Worm (Caenorhabditis elegans) whole organism, L1 larva: ENCODE data around the gene myrf-1.

Experiments used
- ama-1 ChIP-seq: fragments of 150-350 bp; optimal IDR thresholded peaks from 2 replicates; lab custom pipeline; 2014
- blmp-1 ChIP-seq: fragments of 150-350 bp; optimal IDR thresholded peaks from 2 replicates; lab custom pipeline; 2014; ENCODE audit warnings: missing biosample characterization, missing genetic modification characterization
- elt-2 ChIP-seq: sonication (generic microtip); optimal IDR thresholded peaks from 2 replicates; lab custom pipeline; 2016; ENCODE audit warnings: missing genetic modification characterization, mild to moderate bottlenecking, inconsistent platforms, missing compliant biosample characterization, missing genetic modification reagents
- hlh-4 ChIP-seq: sonication (generic microtip); optimal IDR thresholded peaks from 2 replicates; lab custom pipeline; 2016; ENCODE audit warnings: mild to moderate bottlenecking, missing genetic modification characterization, missing compliant biosample characterization
- lin-15B ChIP-seq: fragments of 150-350 bp; sonication (generic microtip); optimal IDR thresholded peaks from 3 replicates; lab custom pipeline; 2014; ENCODE audit warnings: missing biosample characterization, missing genetic modification characterization
- lin-39 ChIP-seq: fragments of 150-350 bp; optimal IDR thresholded peaks from 2 replicates; lab custom pipeline; 2014; ENCODE audit warnings: missing biosample characterization, missing genetic modification reagents, missing genetic modification characterization
- lsy-2 ChIP-seq, 2 experiments: fragments of 150-350 bp; optimal IDR thresholded peaks; 2 replicates each; lab custom pipeline; 2014; ENCODE audit warnings: missing biosample characterization in 2 of 2, missing genetic modification characterization in 2 of 2
- nhr-28 ChIP-seq: fragments of 150-350 bp; optimal IDR thresholded peaks from 2 replicates; lab custom pipeline; 2014; ENCODE audit warnings: missing biosample characterization, missing genetic modification characterization
- nhr-76 ChIP-seq: sonication (generic microtip); optimal IDR thresholded peaks from 2 replicates; lab custom pipeline; 2017; ENCODE audit warnings: missing biosample characterization, missing genetic modification characterization
- unc-62 ChIP-seq: fragments of 150-350 bp; optimal IDR thresholded peaks from 2 replicates; lab custom pipeline; 2014; ENCODE audit warnings: missing biosample characterization, missing genetic modification reagents, missing genetic modification characterization
- zag-1 ChIP-seq: fragments of 150-350 bp; optimal IDR thresholded peaks from 2 replicates; lab custom pipeline; 2014; ENCODE audit warnings: missing biosample characterization, missing genetic modification characterization

DNA sequence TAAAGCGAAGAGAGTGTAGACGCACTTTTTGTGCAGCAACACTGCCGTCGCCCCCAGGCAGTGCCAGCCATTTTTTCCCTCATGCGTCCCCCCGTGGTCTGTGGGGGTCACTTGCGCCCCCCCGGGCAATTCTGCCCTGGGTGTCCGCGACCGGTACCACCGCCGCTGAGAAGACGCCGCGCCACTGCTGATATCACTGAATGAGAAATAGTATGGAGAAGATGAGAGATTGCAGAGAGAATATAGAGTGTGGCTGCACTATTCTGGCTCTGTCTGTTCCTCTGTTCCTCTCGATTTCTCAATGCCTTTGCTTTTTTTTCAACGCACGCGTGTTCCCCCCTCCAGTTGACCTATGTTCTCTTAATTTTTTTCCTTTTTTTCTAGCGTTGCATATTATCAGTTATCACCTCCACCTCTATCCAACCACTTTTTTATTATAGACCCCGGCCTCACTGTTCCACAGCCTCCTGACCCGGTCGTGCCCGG is 25.4 kb upstream of the myrf-1 start, which contains the start of gene mab-10:
- TF ChIP-seq ama-1 (lab: Kevin White, UChicago): no peak
- no peak for TF ChIP-seq nhr-76 (tag; lab: Kevin White, UChicago)
- TF ChIP-seq nhr-28 (tag; lab: Kevin White, UChicago): no peak
- TF ChIP-seq lin-39: no peak
- no peak for TF ChIP-seq elt-2 (tag; lab: Kevin White, UChicago)
- TF ChIP-seq hlh-4 (tag; lab: Kevin White, UChicago): no peak
- no peak for TF ChIP-seq unc-62 (GFP tag; lab: Kevin White, UChicago)
- TF ChIP-seq lsy-2 (tag; optimal IDR thresholded peaks at IDR 0.05; lab: Kevin White, UChicago): no peak
- no peak for TF ChIP-seq zag-1 (tag; lab: Kevin White, UChicago)
- TF ChIP-seq lin-15B (tag; lab: Kevin White, UChicago): no peak
- no peak for TF ChIP-seq blmp-1 (tag; lab: Kevin White, UChicago)
